Fruit fly (Drosophila melanogaster) whole organism, embryonic: Measurements from ENCODE around the gene Dis3.

Source experiments
- Bdp1 ChIP-seq: fragments of 200-800 bp; sonication (Bioruptor generic); optimal IDR thresholded peaks from 3 replicates; lab custom pipeline; 2016; ENCODE audit warnings: missing biosample characterization, missing genetic modification characterization
- CG1024 ChIP-seq: fragments of 200-800 bp; sonication (Bioruptor generic); IDR thresholded peaks from 2 replicates; pipeline ENCODE4 v1.3.6; 2022; ENCODE audit warnings: missing biosample characterization, missing genetic modification characterization
- CG1233 ChIP-seq: fragments of 200-800 bp; sonication (Bioruptor generic); optimal IDR thresholded peaks from 4 replicates; lab custom pipeline; 2018; ENCODE audit warnings: missing biosample characterization, mild to moderate bottlenecking, missing genetic modification characterization
- CG12769 ChIP-seq: fragments of 200-800 bp; sonication (Bioruptor generic); optimal IDR thresholded peaks from 2 replicates; lab custom pipeline; 2019; ENCODE audit warnings: missing biosample characterization, mild to moderate bottlenecking, missing genetic modification characterization, moderate library complexity
- CG12942 ChIP-seq: fragments of 200-800 bp; sonication (Bioruptor generic); optimal IDR thresholded peaks from 3 replicates; lab custom pipeline; 2016; ENCODE audit warnings: missing biosample characterization, missing genetic modification characterization
- CG13123 ChIP-seq: fragments of 200-800 bp; sonication (Bioruptor generic); optimal IDR thresholded peaks from 2 replicates; lab custom pipeline; 2016; ENCODE audit warnings: missing biosample characterization, missing genetic modification characterization
- CG16813 ChIP-seq: fragments of 200-800 bp; sonication (Bioruptor generic); IDR thresholded peaks from 3 replicates; pipeline ENCODE4 v1.3.6; 2022; ENCODE audit warnings: missing biosample characterization, missing genetic modification characterization; ENCODE audit not compliant: partially characterized antibody
- CG17186 ChIP-seq: fragments of 200-800 bp; sonication (Bioruptor generic); optimal IDR thresholded peaks from 3 replicates; lab custom pipeline; 2017; ENCODE audit warnings: missing biosample characterization, missing genetic modification reagents, missing genetic modification characterization
- CG18619 ChIP-seq: fragments of 200-800 bp; sonication (Bioruptor generic); optimal IDR thresholded peaks from 3 replicates; lab custom pipeline; 2017; ENCODE audit warnings: missing biosample characterization, mild to moderate bottlenecking, missing genetic modification characterization
- CG3163 ChIP-seq: fragments of 200-800 bp; sonication (Bioruptor generic); optimal IDR thresholded peaks from 3 replicates; lab custom pipeline; 2016; ENCODE audit warnings: missing biosample characterization, missing genetic modification characterization
- CG32532 ChIP-seq: fragments of 200-800 bp; sonication (Bioruptor generic); IDR thresholded peaks from 2 replicates; pipeline ENCODE4 v1.3.6; 2022; ENCODE audit warnings: missing biosample characterization, missing genetic modification characterization
- CG32767 ChIP-seq: fragments of 200-800 bp; sonication (Bioruptor generic); IDR thresholded peaks from 2 replicates; pipeline ENCODE4 v1.3.6; 2022; ENCODE audit warnings: missing biosample characterization, missing genetic modification characterization
- CG33213 ChIP-seq: fragments of 200-800 bp; sonication (Bioruptor generic); optimal IDR thresholded peaks from 3 replicates; lab custom pipeline; 2016; ENCODE audit warnings: missing biosample characterization, missing genetic modification characterization
- CG7556 ChIP-seq: fragments of 200-800 bp; sonication (Bioruptor generic); optimal IDR thresholded peaks from 2 replicates; lab custom pipeline; 2017; ENCODE audit warnings: missing biosample characterization, mild to moderate bottlenecking, missing genetic modification characterization
- CG7839 ChIP-seq: fragments of 200-800 bp; sonication (Bioruptor generic); optimal IDR thresholded peaks from 3 replicates; lab custom pipeline; 2018; ENCODE audit warnings: missing biosample characterization, mild to moderate bottlenecking, missing genetic modification characterization, moderate library complexity
- CG7963 ChIP-seq: fragments of 200-800 bp; sonication (Bioruptor generic); IDR thresholded peaks from 3 replicates; pipeline ENCODE4 v1.3.6; 2022; ENCODE audit warnings: missing biosample characterization, missing genetic modification characterization; ENCODE audit not compliant: partially characterized antibody
- CG8290 ChIP-seq, 3 experiments: fragments of 200-800 bp; sonication (Bioruptor generic); optimal IDR thresholded peaks; 2 replicates each; lab custom pipeline; 2016 to 2019; ENCODE audit warnings: missing biosample characterization in 3 of 3, missing genetic modification characterization in 3 of 3, mild to moderate bottlenecking in 2 of 3, moderate library complexity in 1 of 3
- CG8478 ChIP-seq: fragments of >200 bp; optimal IDR thresholded peaks from 2 replicates; lab custom pipeline; 2018
- CG9215 ChIP-seq: fragments of 200-800 bp; sonication (Bioruptor generic); IDR thresholded peaks from 2 replicates; pipeline ENCODE4 v1.3.6; 2022; ENCODE audit warnings: missing biosample characterization, missing genetic modification characterization
- CG9932 ChIP-seq: fragments of 200-800 bp; sonication (Bioruptor generic); IDR thresholded peaks from 2 replicates; pipeline ENCODE4 v1.3.6; 2022; ENCODE audit warnings: missing biosample characterization, missing genetic modification characterization
- Chrac-16 ChIP-seq: fragments of 200-800 bp; sonication (Bioruptor generic); optimal IDR thresholded peaks from 3 replicates; lab custom pipeline; 2016; ENCODE audit warnings: missing biosample characterization, missing genetic modification characterization
- CkIIα-i1 ChIP-seq: fragments of 200-800 bp; sonication (Bioruptor generic); IDR thresholded peaks from 2 replicates; pipeline ENCODE4 v1.3.6; 2022; ENCODE audit warnings: missing biosample characterization, missing genetic modification characterization
- D ChIP-seq, 2 experiments: fragments of 200-800 bp in 1 of 2; fragments of >200 bp in 1 of 2; sonication (Bioruptor generic) in 1 of 2; optimal IDR thresholded peaks; 2 replicates in 1 of 2; 3 replicates in 1 of 2; lab custom pipeline; 2017; ENCODE audit warnings: mild to moderate bottlenecking in 1 of 2, missing biosample characterization in 1 of 2, missing genetic modification characterization in 1 of 2, missing genetic modification reagents in 1 of 2
- Deaf1 ChIP-seq: fragments of 200-800 bp; optimal IDR thresholded peaks from 3 replicates; lab custom pipeline; 2019; ENCODE audit warnings: missing biosample characterization, mild to moderate bottlenecking, missing genetic modification characterization, moderate library complexity
- Dip2 ChIP-seq: fragments of 200-800 bp; sonication (Bioruptor generic); IDR thresholded peaks from 2 replicates; pipeline ENCODE4 v1.3.6; 2022; ENCODE audit warnings: missing biosample characterization, missing genetic modification characterization
- Doc2 ChIP-seq: fragments of 200-800 bp; sonication (Bioruptor generic); IDR thresholded peaks from 2 replicates; pipeline ENCODE4 v1.3.6; 2022; ENCODE audit warnings: missing biosample characterization, missing genetic modification characterization
- Dp ChIP-seq: fragments of 200-800 bp; sonication (Bioruptor generic); optimal IDR thresholded peaks from 2 replicates; lab custom pipeline; 2018; ENCODE audit warnings: missing biosample characterization, mild to moderate bottlenecking, missing genetic modification characterization, moderate library complexity
- Hey ChIP-seq: fragments of 200-800 bp; sonication (Bioruptor generic); optimal IDR thresholded peaks from 3 replicates; lab custom pipeline; 2018; ENCODE audit warnings: missing biosample characterization, mild to moderate bottlenecking, missing genetic modification characterization
- Hr3 ChIP-seq: fragments of 200-800 bp; sonication (Bioruptor generic); optimal IDR thresholded peaks from 3 replicates; lab custom pipeline; 2016; ENCODE audit warnings: missing biosample characterization, missing genetic modification characterization
- Hr51 ChIP-seq, 2 experiments: fragments of 200-800 bp; sonication (Bioruptor generic); optimal IDR thresholded peaks; 2 replicates in 1 of 2; 3 replicates in 1 of 2; lab custom pipeline; 2016 to 2018; ENCODE audit warnings: missing biosample characterization in 2 of 2, missing genetic modification characterization in 2 of 2, mild to moderate bottlenecking in 1 of 2, moderate library complexity in 1 of 2
- Mad ChIP-seq: fragments of 200-800 bp; sonication (Bioruptor generic); optimal IDR thresholded peaks from 2 replicates; lab custom pipeline; 2016; ENCODE audit warnings: missing biosample characterization, missing genetic modification characterization
- NC2α ChIP-seq: fragments of 200-800 bp; sonication (Bioruptor generic); optimal IDR thresholded peaks from 2 replicates; lab custom pipeline; 2016; ENCODE audit warnings: missing biosample characterization, missing genetic modification characterization
- Neu2 ChIP-seq: fragments of 200-800 bp; sonication (Bioruptor generic); optimal IDR thresholded peaks from 3 replicates; lab custom pipeline; 2016; ENCODE audit warnings: missing biosample characterization, missing genetic modification characterization, borderline replicate concordance
- Nf-YB ChIP-seq: fragments of 200-800 bp; sonication (Bioruptor generic); optimal IDR thresholded peaks from 3 replicates; lab custom pipeline; 2019; ENCODE audit warnings: missing biosample characterization, mild to moderate bottlenecking, missing genetic modification characterization, moderate library complexity
- TFAM ChIP-seq: fragments of 200-800 bp; sonication (Bioruptor generic); optimal IDR thresholded peaks from 2 replicates; lab custom pipeline; 2017; ENCODE audit warnings: missing biosample characterization, missing genetic modification characterization, inconsistent platforms
- btn ChIP-seq: fragments of 200-800 bp; sonication (Bioruptor generic); optimal IDR thresholded peaks from 2 replicates; lab custom pipeline; 2016; ENCODE audit warnings: missing biosample characterization, missing genetic modification characterization
- chn ChIP-seq: fragments of 200-800 bp; sonication (Bioruptor generic); optimal IDR thresholded peaks from 2 replicates; lab custom pipeline; 2016; ENCODE audit warnings: missing biosample characterization, missing genetic modification characterization
- croc ChIP-seq: fragments of 200-800 bp; sonication (Bioruptor generic); conservative IDR thresholded peaks from 3 replicates; pipeline ENCODE4 v1.3.6; 2022; ENCODE audit warnings: missing biosample characterization, missing genetic modification characterization
- gcm ChIP-seq: fragments of 200-800 bp; sonication (Bioruptor generic); optimal IDR thresholded peaks from 2 replicates; lab custom pipeline; 2019; ENCODE audit warnings: missing biosample characterization, mild to moderate bottlenecking, missing genetic modification characterization, moderate library complexity
- grau ChIP-seq: fragments of 200-800 bp; optimal IDR thresholded peaks from 3 replicates; lab custom pipeline; 2019; ENCODE audit warnings: missing biosample characterization, mild to moderate bottlenecking, missing genetic modification characterization, moderate library complexity
- her ChIP-seq: fragments of 200-800 bp; sonication (Bioruptor generic); optimal IDR thresholded peaks from 2 replicates; lab custom pipeline; 2016; ENCODE audit warnings: missing biosample characterization, missing genetic modification characterization
- ind ChIP-seq: fragments of 200-800 bp; sonication (Bioruptor generic); optimal IDR thresholded peaks from 3 replicates; lab custom pipeline; 2016; ENCODE audit warnings: missing biosample characterization, missing genetic modification characterization
- ken ChIP-seq: fragments of 200-800 bp; sonication (Bioruptor generic); IDR thresholded peaks from 3 replicates; pipeline ENCODE4 v1.3.6; 2022; ENCODE audit warnings: missing biosample characterization, missing genetic modification characterization
- lov ChIP-seq, 2 experiments: fragments of 200-800 bp in 1 of 2; fragments of >200 bp in 1 of 2; sonication (Bioruptor generic) in 1 of 2; IDR thresholded peaks in 1 of 2; optimal IDR thresholded peaks in 1 of 2; 2 replicates in 1 of 2; 3 replicates in 1 of 2; pipeline versions ENCODE4 v1.3.6 to Lab custom; 2017 to 2022; ENCODE audit warnings: missing biosample characterization in 1 of 2, missing genetic modification characterization in 1 of 2
- so ChIP-seq: fragments of 200-800 bp; sonication (Bioruptor generic); IDR thresholded peaks from 3 replicates; pipeline ENCODE4 v1.3.6; 2022; ENCODE audit warnings: missing biosample characterization, missing genetic modification characterization
- sob ChIP-seq: fragments of 200-800 bp; sonication (Bioruptor generic); IDR thresholded peaks from 2 replicates; pipeline ENCODE4 v1.3.6; 2022; ENCODE audit warnings: missing biosample characterization, missing genetic modification characterization
- tin ChIP-seq: fragments of 200-800 bp; sonication (Bioruptor generic); optimal IDR thresholded peaks from 3 replicates; lab custom pipeline; 2016; ENCODE audit warnings: missing biosample characterization, missing genetic modification characterization
- trem ChIP-seq: fragments of 200-800 bp; optimal IDR thresholded peaks from 3 replicates; lab custom pipeline; 2019; ENCODE audit warnings: missing biosample characterization, mild to moderate bottlenecking, missing genetic modification characterization, moderate library complexity
- unc-4 ChIP-seq: fragments of 200-800 bp; sonication (Bioruptor generic); IDR thresholded peaks from 2 replicates; pipeline ENCODE4 v1.3.6; 2022; ENCODE audit warnings: missing biosample characterization, missing genetic modification characterization; ENCODE audit not compliant: partially characterized antibody

Gene Dis3

DNA sequence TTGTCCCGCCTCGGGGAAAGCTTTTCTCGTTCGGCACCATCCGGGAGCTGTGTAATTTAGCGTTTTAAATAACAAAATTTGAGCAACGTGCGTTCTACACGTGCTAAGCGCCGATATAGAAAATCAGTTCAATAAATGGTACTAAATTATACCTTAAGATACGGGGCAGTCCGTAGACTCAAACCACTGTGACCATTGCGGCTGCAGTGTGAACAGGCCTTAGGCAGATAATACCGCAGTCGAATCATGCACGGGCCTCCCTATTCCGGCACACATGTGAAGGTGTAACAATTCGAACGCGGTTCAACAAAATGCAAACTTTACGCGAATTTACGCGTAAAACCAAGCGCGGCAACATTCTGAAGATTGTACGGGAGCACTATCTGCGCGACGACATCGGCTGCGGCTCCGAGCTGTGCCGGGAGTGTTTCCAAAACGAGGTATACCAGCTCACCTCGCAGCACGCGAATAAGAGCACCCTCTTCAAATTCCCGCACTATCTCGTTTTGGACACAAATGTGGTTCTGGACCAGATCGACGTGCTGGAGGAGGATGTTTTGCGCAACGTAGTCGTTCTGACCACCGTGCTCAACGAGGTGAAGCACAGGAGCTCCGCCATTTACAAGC is at the start of gene Dis3, which contains the start of gene Rrp5:
Gene Dis3 (plus strand): TSS at position 252 of the 627 bp plus-strand sequence.
Gene Rrp5 (minus strand): TSS at position 135 of the 627 bp plus-strand sequence.
- TF ChIP-seq Dp (GFP tag; lab: Kevin White, UChicago) (peak; percentile 64), CkIIα-i1 (GFP tag; lab: Robert Waterston, UW) (no peak), CG1024 (GFP tag; lab: Robert Waterston, UW) (peak; percentile 91), Chrac-16 (no peak), D (optimal IDR thresholded peaks at IDR 0.05; lab: Kevin White, UChicago) (no peak), D (GFP tag; optimal IDR thresholded peaks at IDR 0.05; lab: Kevin White, UChicago) (no peak), CG18619 (GFP tag; lab: Kevin White, UChicago) (no peak), NC2α (GFP tag; lab: Kevin White, UChicago) (no peak), CG8478 (lab: Kevin White, UChicago) (no peak), CG7556 (no peak), sob (GFP tag; lab: Robert Waterston, UW) (peak; percentile 77), tin (GFP tag; lab: Kevin White, UChicago) (peak; percentile 28), CG33213 (no peak), Hr3 (GFP tag; lab: Kevin White, UChicago) (peak; percentile 15), CG32767 (GFP tag; lab: Robert Waterston, UW) (peak; percentile 31; the same call in 1 of the 2 replicates), CG32532 (GFP tag; lab: Robert Waterston, UW) (peak; percentile 65), Deaf1 (tag; lab: Kevin White, UChicago) (no peak), croc (no peak), CG3163 (GFP tag; lab: Kevin White, UChicago) (peak; percentile 14), Hr51 (GFP tag; optimal IDR thresholded peaks at IDR 0.05; lab: Kevin White, UChicago) (peak in 1 of 2 experiments; percentile 22), btn (GFP tag; lab: Kevin White, UChicago) (no peak), CG9932 (peak; percentile 77), grau (tag; lab: Kevin White, UChicago) (no peak), CG1233 (no peak), CG9215 (GFP tag; lab: Robert Waterston, UW) (peak; percentile 33), CG12942 (GFP tag; lab: Kevin White, UChicago) (no peak), CG7839 (no peak), ken (peak; percentile 81), TFAM (GFP tag; lab: Kevin White, UChicago) (no peak), Nf-YB (GFP tag; lab: Kevin White, UChicago) (no peak), Doc2 (no peak), trem (tag; lab: Kevin White, UChicago) (peak; percentile 82), CG17186 (GFP tag; lab: Kevin White, UChicago) (peak; percentile 87), gcm (GFP tag; lab: Kevin White, UChicago) (no peak), ind (no peak), CG8290 (GFP tag; optimal IDR thresholded peaks at IDR 0.05; lab: Kevin White, UChicago) (no peak), CG8290 (tag; optimal IDR thresholded peaks at IDR 0.05; lab: Kevin White, UChicago) (no peak), Bdp1 (peak; percentile 38), chn (GFP tag; lab: Kevin White, UChicago) (peak; percentile 13), CG13123 (GFP tag; lab: Kevin White, UChicago) (no peak), so (GFP tag; lab: Robert Waterston, UW) (no peak), Dip2 (GFP tag; lab: Robert Waterston, UW) (no peak), CG7963 (GFP tag; lab: Robert Waterston, UW) (no peak), unc-4 (GFP tag; lab: Robert Waterston, UW) (peak; percentile 39; the same call in 1 of the 2 replicates), Neu2 (GFP tag; lab: Kevin White, UChicago) (no peak), CG12769 (tag; lab: Kevin White, UChicago) (no peak), her (GFP tag; lab: Kevin White, UChicago) (peak; percentile 96), CG16813 (GFP tag; lab: Robert Waterston, UW) (peak; percentile 36; the same call in 1 of the 3 replicates), Hey (tag; lab: Kevin White, UChicago) (no peak), Mad (GFP tag; lab: Kevin White, UChicago) (peak; percentile 36), lov (optimal IDR thresholded peaks at IDR 0.05; lab: Kevin White, UChicago) (no peak), lov (GFP tag; IDR thresholded peaks at IDR 0.05; lab: Robert Waterston, UW) (0 out of 3 replicates have a peak, but pooled peaks have one; percentile 4)
